Worm (Caenorhabditis elegans): ENCODE results near the gene aagr-3.
A peak's percentile ranks its signal among the peaks of the same experiment; 100 is the strongest.

aagr-3 gene

ce11 chrV:9730743-9731706 lies 1.7 kb upstream of the aagr-3 start:
- TF ChIP-seq sea-2 (GFP tag; IDR thresholded peaks at IDR 0.05) (peak; percentile 74; the same call in 1 of the 2 replicates), Y56A3A.18 (GFP tag; IDR thresholded peaks at IDR 0.05) (0 out of 2 replicates have a peak, but pooled peaks have one; percentile 6), hlh-12 (tag; optimal IDR thresholded peaks at IDR 0.05) (no peak), B0035.1 (tag; optimal IDR thresholded peaks at IDR 0.05) (peak; percentile 78), ceh-27 (GFP tag; optimal IDR thresholded peaks at IDR 0.05) (peak; percentile 95), nhr-80 (tag; optimal IDR thresholded peaks at IDR 0.05) (peak; percentile 97), dox-1 (GFP tag; IDR thresholded peaks at IDR 0.05) (peak; percentile 92), atf-7 (tag; optimal IDR thresholded peaks at IDR 0.05) (peak; percentile 93), F37B4.10 (GFP tag; IDR thresholded peaks at IDR 0.05) (no peak), B0019.2 (GFP tag; conservative IDR thresholded peaks at IDR 0.05) (peak; percentile 32; the same call in 1 of the 2 replicates), ets-4 (GFP tag; optimal IDR thresholded peaks at IDR 0.05) (peak; percentile 60), ama-1 (optimal IDR thresholded peaks at IDR 0.05) (peak; percentile 99), ama-1 (GFP tag; optimal IDR thresholded peaks at IDR 0.05) (peak in 1 of 2 experiments; percentile 43), F55B11.4 (tag; optimal IDR thresholded peaks at IDR 0.05; ENCODE audit: borderline replicate concordance, insufficient read depth) (no peak), snpc-1.3 (tag; optimal IDR thresholded peaks at IDR 0.05; ENCODE audit: insufficient read depth) (no peak), lsl-1 (GFP tag; optimal IDR thresholded peaks at IDR 0.05) (no peak), hmg-1.2 (GFP tag; IDR thresholded peaks at IDR 0.05) (peak; percentile 66; the same call in 1 of the 2 replicates), ceh-58 (GFP tag; IDR thresholded peaks at IDR 0.05) (no peak), zim-3 (tag; optimal IDR thresholded peaks at IDR 0.05) (no peak), T07F8.4 (tag; optimal IDR thresholded peaks at IDR 0.05) (peak; percentile 39), tlf-1 (GFP tag; optimal IDR thresholded peaks at IDR 0.05) (peak; percentile 72), madf-8 (GFP tag; conservative IDR thresholded peaks at IDR 0.05) (no peak), tbx-9 (tag; optimal IDR thresholded peaks at IDR 0.05; ENCODE audit: borderline replicate concordance) (no peak), lin-54 (GFP tag; optimal IDR thresholded peaks at IDR 0.05) (peak; percentile 62), madf-10 (tag; optimal IDR thresholded peaks at IDR 0.05) (peak; percentile 90), B0336.3 (GFP tag; IDR thresholded peaks at IDR 0.05) (peak; percentile 95), ztf-18 (tag; optimal IDR thresholded peaks at IDR 0.05) (peak; percentile 71), let-526 (GFP tag; IDR thresholded peaks at IDR 0.05) (peak; percentile 88; the same call in 1 of the 2 replicates), bed-2 (GFP tag; IDR thresholded peaks at IDR 0.05) (0 out of 2 replicates have a peak, but pooled peaks have one; percentile 22), F22D6.2 (tag; optimal IDR thresholded peaks at IDR 0.05) (peak; percentile 52), efl-1 (GFP tag; optimal IDR thresholded peaks at IDR 0.05) (no peak), F39B2.1 (GFP tag; IDR thresholded peaks at IDR 0.05) (no peak), chd-7 (tag; optimal IDR thresholded peaks at IDR 0.05) (peak; percentile 96), F52B5.7 (tag; optimal IDR thresholded peaks at IDR 0.05) (peak; percentile 75), mel-28 (tag; optimal IDR thresholded peaks at IDR 0.05; ENCODE audit: borderline replicate concordance) (peak; percentile 14), ekl-4 (GFP tag; IDR thresholded peaks at IDR 0.05) (peak; percentile 81), lin-40 (tag; optimal IDR thresholded peaks at IDR 0.05) (peak; percentile 94), attf-6 (GFP tag; IDR thresholded peaks at IDR 0.05) (no peak), ztf-6 (GFP tag; IDR thresholded peaks at IDR 0.05) (0 out of 2 replicates have a peak, but pooled peaks have one; percentile 62), K11D2.4 (GFP tag; IDR thresholded peaks at IDR 0.05) (peak; percentile 83), ceh-40 (GFP tag; IDR thresholded peaks at IDR 0.05) (no peak), madf-3 (GFP tag; IDR thresholded peaks at IDR 0.05) (no peak), nhr-120 (GFP tag; IDR thresholded peaks at IDR 0.05) (no peak), somi-1 (GFP tag; optimal IDR thresholded peaks at IDR 0.05) (peak; percentile 82), F49E8.2 (tag; optimal IDR thresholded peaks at IDR 0.05; ENCODE audit: insufficient read depth) (no peak), ceh-91 (GFP tag; IDR thresholded peaks at IDR 0.05) (0 out of 2 replicates have a peak, but pooled peaks have one; percentile 26), F57A8.1 (GFP tag; optimal IDR thresholded peaks at IDR 0.05) (peak; percentile 21)

Measured in whole organism, young adult.